Fruit fly (Drosophila melanogaster) whole organism, embryonic: ENCODE results near the gene CG46465.

Source experiments
- danr ChIP-seq: fragments of 200-800 bp; sonication (Bioruptor generic); IDR thresholded peaks from 2 replicates; pipeline ENCODE4 v1.3.6; 2022; ENCODE audit warnings: missing biosample characterization, missing genetic modification characterization
- dati ChIP-seq: fragments of 200-800 bp; sonication (Bioruptor generic); IDR thresholded peaks from 2 replicates; pipeline ENCODE4 v1.3.6; 2022; ENCODE audit warnings: missing biosample characterization, missing genetic modification characterization

dm6 chr2L:18995660-18996417, 3.5 kb downstream of the CG46465 start, which contains the start of gene CG10650:
- TF ChIP-seq dati (GFP tag; lab: Robert Waterston, UW): no peak
- no peak for TF ChIP-seq danr (GFP tag; lab: Robert Waterston, UW)
